Fruit fly (Drosophila melanogaster): ENCODE measurements around the gene CG31446.

CG31446 gene

dm6 chr3R:15692786-15693185 lies at the start of gene CG31446:
Gene CG31446 (plus strand): TSS chr3R:15693086.
- TF ChIP-seq CTCF (optimal IDR thresholded peaks at IDR 0.05) (no peak), CG8478 (optimal IDR thresholded peaks at IDR 0.05) (no peak)

dm6 chr3R:15644733-15645132 lies 48.2 kb upstream of the CG31446 start:
- TF ChIP-seq CTCF (optimal IDR thresholded peaks at IDR 0.05) (no peak), CG8478 (optimal IDR thresholded peaks at IDR 0.05) (no peak)

dm6 chr3R:15646899-15647443 lies 45.9 kb upstream of the CG31446 start:
- TF ChIP-seq CTCF (optimal IDR thresholded peaks at IDR 0.05), result no peak
- TF ChIP-seq CG8478 (optimal IDR thresholded peaks at IDR 0.05), result no peak

dm6 chr3R:15648898-15649297 lies 44.0 kb upstream of the CG31446 start:
- no peak for TF ChIP-seq CG8478 (optimal IDR thresholded peaks at IDR 0.05)
- no peak for TF ChIP-seq CTCF (optimal IDR thresholded peaks at IDR 0.05)

DNA sequence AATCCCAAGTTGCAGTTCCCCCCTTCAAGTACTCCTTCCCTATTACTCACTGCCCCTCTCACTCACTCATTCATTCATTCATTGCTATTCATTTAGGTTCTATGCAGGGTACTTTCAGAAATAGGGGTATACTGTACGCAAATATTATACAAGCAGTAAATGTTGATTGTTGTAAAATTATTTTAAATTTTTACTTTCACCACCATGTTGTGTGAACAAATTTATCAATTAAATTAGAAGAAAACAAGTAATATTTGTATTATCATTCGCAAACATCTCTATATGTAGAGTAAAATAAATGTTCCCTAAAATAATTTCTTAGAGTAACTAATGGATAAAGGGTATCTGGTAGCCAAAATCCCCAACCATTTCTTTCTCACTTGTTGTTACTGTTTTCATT lies 42.6 kb upstream of the CG31446 start:
- no peak for TF ChIP-seq CG8478 (optimal IDR thresholded peaks at IDR 0.05)
- TF ChIP-seq CTCF (optimal IDR thresholded peaks at IDR 0.05), result no peak

dm6 chr3R:15650669-15651068 lies 42.2 kb upstream of the CG31446 start:
- TF ChIP-seq CG8478 (optimal IDR thresholded peaks at IDR 0.05), result no peak
- no peak for TF ChIP-seq CTCF (optimal IDR thresholded peaks at IDR 0.05)

- TF ChIP-seq CG8478 (optimal IDR thresholded peaks at IDR 0.05), result no peak
- no peak for TF ChIP-seq CTCF (optimal IDR thresholded peaks at IDR 0.05)
Observed at dm6 chr3R:15651770-15652410, 41.0 kb upstream of the CG31446 start.

DNA sequence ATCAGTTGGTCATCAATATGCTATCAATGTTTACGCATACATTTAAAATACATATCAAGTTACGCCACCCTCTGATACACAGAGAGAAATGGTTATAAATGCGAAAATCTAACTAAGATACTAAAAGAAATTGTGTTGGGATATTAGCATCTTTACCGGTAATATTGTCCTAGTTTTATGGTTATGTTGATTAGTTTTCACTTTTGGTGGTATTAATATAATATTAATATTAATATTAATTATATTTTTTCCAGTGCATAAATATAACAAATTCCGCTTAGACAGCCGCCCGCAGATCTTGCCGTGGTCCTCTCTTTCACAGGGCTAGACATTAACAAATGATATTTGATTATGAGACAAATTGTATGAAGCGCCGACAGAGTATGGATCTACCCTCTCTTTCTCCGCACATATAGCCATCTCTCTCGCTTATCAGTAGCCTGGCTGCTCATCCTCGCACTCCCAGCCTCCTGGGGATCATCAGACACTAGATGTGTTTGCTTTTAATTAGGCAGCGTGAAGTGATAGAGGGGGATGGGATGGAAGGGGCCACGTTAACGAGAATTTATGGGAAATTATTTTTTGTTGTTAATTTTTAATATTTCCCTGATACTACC lies 40.1 kb upstream of the CG31446 start:
- TF ChIP-seq CG8478 (optimal IDR thresholded peaks at IDR 0.05), result no peak
- no peak for TF ChIP-seq CTCF (optimal IDR thresholded peaks at IDR 0.05)

DNA sequence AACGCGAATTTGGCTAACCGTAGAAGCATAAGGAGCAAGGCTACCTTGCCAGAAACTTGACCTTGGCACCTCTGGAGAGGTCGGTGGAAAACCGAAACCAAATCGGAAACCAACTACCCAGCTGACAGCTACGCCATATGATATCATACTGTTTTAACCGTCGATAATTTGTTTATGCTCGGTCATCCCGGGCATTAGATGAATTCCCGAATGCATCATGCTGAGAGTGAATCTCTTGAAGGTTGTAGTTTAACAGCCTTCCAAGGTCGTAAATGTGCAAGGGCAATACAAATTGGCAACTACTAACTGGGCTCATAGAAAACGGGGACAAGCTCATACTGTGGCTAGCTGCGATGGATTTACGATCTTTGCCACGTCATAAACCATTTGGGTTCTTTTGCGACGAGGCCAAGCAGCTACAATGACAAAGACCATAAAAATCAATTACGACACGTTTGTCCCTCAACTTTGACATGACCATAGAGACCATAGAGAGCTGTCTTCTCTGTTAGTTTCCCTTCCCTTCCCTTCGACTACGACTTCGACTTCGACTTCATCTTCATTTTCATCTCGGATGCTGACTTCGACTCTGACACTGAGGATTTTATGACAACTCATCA lies 39.0 kb upstream of the CG31446 start:
- TF ChIP-seq CG8478 (optimal IDR thresholded peaks at IDR 0.05) (no peak), CTCF (optimal IDR thresholded peaks at IDR 0.05) (no peak)

- TF ChIP-seq CTCF (optimal IDR thresholded peaks at IDR 0.05) (no peak), CG8478 (optimal IDR thresholded peaks at IDR 0.05) (no peak)
Observed at dm6 chr3R:15654870-15655269, 38.0 kb upstream of the CG31446 start.

DNA sequence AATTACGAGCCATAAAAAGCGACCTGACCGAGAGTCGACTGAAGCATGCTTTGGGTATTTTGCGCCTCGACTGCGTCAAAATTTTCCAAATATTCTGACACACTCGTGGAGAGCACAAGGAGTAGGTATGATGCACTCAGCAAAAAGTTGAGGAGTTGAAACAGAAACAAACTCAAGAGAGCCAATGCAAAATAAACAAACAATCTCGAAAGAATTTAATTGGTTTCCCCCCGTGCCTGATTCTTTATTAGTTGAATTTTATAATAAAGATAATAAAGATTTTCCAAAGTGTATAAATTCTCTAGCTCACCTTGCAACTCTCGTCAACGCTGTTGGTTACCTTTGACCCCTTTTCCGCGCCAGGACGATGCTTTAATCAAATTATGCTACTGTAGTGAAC lies 37.5 kb upstream of the CG31446 start:
- TF ChIP-seq CTCF (optimal IDR thresholded peaks at IDR 0.05), result no peak
- TF ChIP-seq CG8478 (optimal IDR thresholded peaks at IDR 0.05), result no peak

DNA sequence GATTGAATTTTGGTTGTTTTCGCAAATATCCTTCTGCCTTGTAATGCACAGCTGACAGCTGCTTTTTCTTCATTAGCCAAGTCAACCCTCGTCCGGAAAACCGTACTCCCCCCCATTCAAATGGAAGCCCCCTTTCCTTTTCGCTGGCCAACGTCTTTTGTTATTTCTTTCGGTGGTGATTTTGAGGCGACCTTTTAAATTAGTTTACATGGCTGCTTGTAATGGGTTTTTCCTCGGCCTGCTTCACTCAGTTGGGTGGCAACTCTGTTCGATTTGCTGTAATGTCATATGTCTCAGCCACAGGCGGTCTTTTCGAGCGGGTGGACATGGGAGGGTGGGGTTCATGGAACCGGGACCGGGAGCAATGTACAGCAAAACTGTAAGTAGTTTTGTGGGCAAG lies 32.4 kb upstream of the CG31446 start:
- TF ChIP-seq CG8478 (optimal IDR thresholded peaks at IDR 0.05) (no peak), CTCF (optimal IDR thresholded peaks at IDR 0.05) (no peak)

DNA sequence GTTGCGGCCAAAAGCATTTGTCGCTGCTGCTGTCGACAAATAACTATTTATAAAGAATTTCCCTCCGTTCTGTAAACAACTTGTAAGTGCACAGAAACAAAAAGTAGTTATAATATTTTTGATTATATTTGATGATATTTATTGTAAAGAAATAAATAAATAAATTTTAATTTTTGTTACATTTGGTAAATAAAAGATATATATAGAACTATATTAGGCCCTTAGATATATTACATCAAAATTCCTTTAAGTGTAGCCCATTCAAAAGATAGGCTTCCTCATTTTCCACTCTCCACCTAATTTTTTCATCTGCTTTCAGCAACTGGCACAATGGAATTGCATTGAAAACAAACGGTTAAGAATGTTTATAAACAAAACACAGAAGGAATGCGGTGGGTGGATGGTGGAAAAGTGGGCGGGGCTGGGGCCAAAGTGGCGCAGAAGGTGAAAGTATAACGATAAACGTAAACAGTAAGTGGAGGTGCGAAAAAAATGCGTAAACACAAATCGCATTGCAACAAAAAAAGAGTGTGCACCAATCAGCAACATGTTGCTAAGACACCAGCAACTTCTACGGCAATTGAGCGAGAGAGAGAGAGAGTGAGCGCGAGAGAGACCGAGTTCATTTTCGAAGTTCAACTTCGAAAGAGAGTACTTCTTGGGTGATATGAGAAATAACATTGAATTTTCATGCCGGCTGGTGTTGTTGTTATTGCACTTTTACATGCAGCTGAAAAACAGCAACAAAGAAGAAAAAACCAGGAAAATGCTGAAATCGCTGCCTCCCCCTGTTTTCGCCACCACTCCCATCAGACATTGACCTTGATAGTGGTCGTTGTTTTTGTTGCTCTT lies 28.3 kb upstream of the CG31446 start:
- TF ChIP-seq CTCF (optimal IDR thresholded peaks at IDR 0.05) (no peak), CG8478 (optimal IDR thresholded peaks at IDR 0.05) (no peak)

- TF ChIP-seq CTCF (optimal IDR thresholded peaks at IDR 0.05) (no peak), CG8478 (optimal IDR thresholded peaks at IDR 0.05) (no peak)
Observed at dm6 chr3R:15665962-15666361, 26.9 kb upstream of the CG31446 start, which contains the start of gene pxb. Gene pxb (plus strand): TSS chr3R:15666183.

- TF ChIP-seq CG8478 (optimal IDR thresholded peaks at IDR 0.05), result no peak
- no peak for TF ChIP-seq CTCF (optimal IDR thresholded peaks at IDR 0.05)
Observed at dm6 chr3R:15666900-15667507, 25.9 kb upstream of the CG31446 start.
